Worm (Caenorhabditis elegans) whole organism, L3 larva: ENCODE results near the gene C38C3.6.

Source experiments
- R02D3.7 ChIP-seq: fragments of 150-350 bp; optimal IDR thresholded peaks from 2 replicates; lab custom pipeline; 2014; ENCODE audit warnings: missing biosample characterization, missing genetic modification characterization
- ZK546.5 ChIP-seq: sonication (generic microtip); optimal IDR thresholded peaks from 2 replicates; lab custom pipeline; 2017; ENCODE audit warnings: missing biosample characterization, missing genetic modification characterization
- ama-1 ChIP-seq: fragments of 150-350 bp; optimal IDR thresholded peaks from 2 replicates; lab custom pipeline; 2018
- ceh-28 ChIP-seq: fragments of 150-350 bp; optimal IDR thresholded peaks from 2 replicates; lab custom pipeline; 2014; ENCODE audit warnings: missing biosample characterization, missing genetic modification reagents, missing genetic modification characterization
- ceh-82 ChIP-seq: fragments of 150-350 bp; optimal IDR thresholded peaks from 2 replicates; lab custom pipeline; 2014; ENCODE audit warnings: missing biosample characterization, missing genetic modification characterization
- ceh-9 ChIP-seq: sonication (generic microtip); optimal IDR thresholded peaks from 2 replicates; lab custom pipeline; 2018; ENCODE audit warnings: missing biosample characterization, missing genetic modification characterization
- daf-12 ChIP-seq: fragments of 150-350 bp; optimal IDR thresholded peaks from 2 replicates; lab custom pipeline; 2014; ENCODE audit warnings: missing biosample characterization, missing genetic modification reagents, missing genetic modification characterization
- egl-5 ChIP-seq: fragments of 150-350 bp; optimal IDR thresholded peaks from 2 replicates; lab custom pipeline; 2017; ENCODE audit warnings: missing biosample characterization, missing genetic modification reagents, missing genetic modification characterization, inconsistent platforms
- elt-1 ChIP-seq: fragments of 150-350 bp; optimal IDR thresholded peaks from 2 replicates; lab custom pipeline; 2014; ENCODE audit warnings: missing biosample characterization, missing genetic modification characterization
- elt-2 ChIP-seq: sonication (generic microtip); optimal IDR thresholded peaks from 2 replicates; lab custom pipeline; 2016; ENCODE audit warnings: missing genetic modification reagents, mild to moderate bottlenecking, missing genetic modification characterization, missing compliant biosample characterization
- elt-3 ChIP-seq, 3 experiments: fragments of 150-350 bp in 1 of 3; sonication (generic microtip) in 2 of 3; optimal IDR thresholded peaks; 2 replicates in 2 of 3; 4 replicates in 1 of 3; lab custom pipeline; 2014 to 2017; ENCODE audit warnings: missing biosample characterization in 3 of 3, missing genetic modification characterization in 3 of 3
- fkh-2 ChIP-seq: fragments of 150-350 bp; optimal IDR thresholded peaks from 2 replicates; lab custom pipeline; 2014; ENCODE audit warnings: missing biosample characterization, missing genetic modification reagents, missing genetic modification characterization
- fos-1 ChIP-seq: fragments of 150-350 bp; optimal IDR thresholded peaks from 2 replicates; lab custom pipeline; 2014; ENCODE audit warnings: missing biosample characterization, missing genetic modification characterization
- hmg-11 ChIP-seq: sonication (generic microtip); optimal IDR thresholded peaks from 2 replicates; lab custom pipeline; 2016; ENCODE audit warnings: missing genetic modification characterization, missing compliant biosample characterization
- jun-1 ChIP-seq: fragments of 150-350 bp; optimal IDR thresholded peaks from 2 replicates; lab custom pipeline; 2014; ENCODE audit warnings: missing biosample characterization, missing genetic modification reagents, missing genetic modification characterization
- lin-15B ChIP-seq: fragments of 150-350 bp; optimal IDR thresholded peaks from 2 replicates; lab custom pipeline; 2014; ENCODE audit warnings: missing biosample characterization, missing genetic modification characterization
- lin-39 ChIP-seq: fragments of 150-350 bp; optimal IDR thresholded peaks from 2 replicates; lab custom pipeline; 2018; ENCODE audit warnings: missing biosample characterization, missing genetic modification reagents, missing genetic modification characterization
- lsy-12 ChIP-seq: sonication (generic microtip); optimal IDR thresholded peaks from 2 replicates; lab custom pipeline; 2016; ENCODE audit warnings: mild to moderate bottlenecking, missing genetic modification characterization, missing compliant biosample characterization
- mml-1 ChIP-seq: fragments of 150-350 bp; sonication (generic microtip); optimal IDR thresholded peaks from 3 replicates; lab custom pipeline; 2014; ENCODE audit warnings: missing biosample characterization, missing genetic modification characterization
- nfya-1 ChIP-seq: sonication (generic microtip); optimal IDR thresholded peaks from 2 replicates; lab custom pipeline; 2017; ENCODE audit warnings: missing genetic modification characterization, mild to moderate bottlenecking, missing compliant biosample characterization, antibody characterized with exemption, moderate library complexity; ENCODE audit not compliant: insufficient read depth
- nhr-12 ChIP-seq: fragments of 150-350 bp; optimal IDR thresholded peaks from 2 replicates; lab custom pipeline; 2014; ENCODE audit warnings: missing biosample characterization, missing genetic modification characterization
- nhr-25 ChIP-seq: sonication (generic microtip); optimal IDR thresholded peaks from 2 replicates; lab custom pipeline; 2017; ENCODE audit warnings: missing biosample characterization, missing genetic modification characterization
- nhr-28 ChIP-seq: fragments of 150-350 bp; optimal IDR thresholded peaks from 2 replicates; lab custom pipeline; 2014; ENCODE audit warnings: missing biosample characterization, missing genetic modification characterization
- nhr-43 ChIP-seq: sonication (generic microtip); optimal IDR thresholded peaks from 2 replicates; lab custom pipeline; 2016; ENCODE audit warnings: mild to moderate bottlenecking, missing genetic modification characterization, missing compliant biosample characterization; ENCODE audit not compliant: poor library complexity, severe bottlenecking
- nhr-67 ChIP-seq: fragments of 150-350 bp; optimal IDR thresholded peaks from 2 replicates; lab custom pipeline; 2014; ENCODE audit warnings: missing biosample characterization, missing genetic modification characterization
- nhr-77 ChIP-seq: fragments of 150-350 bp; optimal IDR thresholded peaks from 2 replicates; lab custom pipeline; 2014; ENCODE audit warnings: missing biosample characterization, missing genetic modification characterization
- pha-4 ChIP-seq: fragments of 150-350 bp; optimal IDR thresholded peaks from 2 replicates; lab custom pipeline; 2014; ENCODE audit warnings: missing biosample characterization, missing genetic modification reagents, missing genetic modification characterization
- pqm-1 ChIP-seq: fragments of 150-350 bp; optimal IDR thresholded peaks from 2 replicates; lab custom pipeline; 2017; ENCODE audit warnings: missing biosample characterization, missing genetic modification characterization, inconsistent platforms
- sea-2 ChIP-seq: fragments of 150-350 bp; sonication (generic microtip); optimal IDR thresholded peaks from 4 replicates; lab custom pipeline; 2014; ENCODE audit warnings: missing biosample characterization, missing genetic modification reagents, missing genetic modification characterization
- skn-1 ChIP-seq: fragments of 150-350 bp; optimal IDR thresholded peaks from 2 replicates; lab custom pipeline; 2014; ENCODE audit warnings: missing biosample characterization, missing genetic modification characterization
- snpc-4 ChIP-seq: fragments of 150-350 bp; optimal IDR thresholded peaks from 2 replicates; lab custom pipeline; 2014; ENCODE audit warnings: missing biosample characterization, missing genetic modification characterization
- tbx-2 ChIP-seq: sonication (generic microtip); optimal IDR thresholded peaks from 2 replicates; lab custom pipeline; 2016; ENCODE audit warnings: mild to moderate bottlenecking, missing genetic modification characterization, missing compliant biosample characterization
- unc-39 ChIP-seq: sonication (generic microtip); optimal IDR thresholded peaks from 4 replicates; lab custom pipeline; 2017; ENCODE audit warnings: missing biosample characterization, missing genetic modification characterization
- unc-62 ChIP-seq: fragments of 150-350 bp; sonication (generic microtip); optimal IDR thresholded peaks from 4 replicates; lab custom pipeline; 2014; ENCODE audit warnings: missing biosample characterization, missing genetic modification reagents, missing genetic modification characterization
- zag-1 ChIP-seq: fragments of 150-350 bp; optimal IDR thresholded peaks from 2 replicates; lab custom pipeline; 2014; ENCODE audit warnings: missing biosample characterization, missing genetic modification characterization
- ztf-11 ChIP-seq: fragments of 150-350 bp; optimal IDR thresholded peaks from 2 replicates; lab custom pipeline; 2014; ENCODE audit warnings: missing biosample characterization, missing genetic modification characterization
- ztf-4 ChIP-seq: fragments of 150-350 bp; optimal IDR thresholded peaks from 2 replicates; lab custom pipeline; 2014; ENCODE audit warnings: missing biosample characterization, missing genetic modification characterization

C38C3.6 gene

DNA sequence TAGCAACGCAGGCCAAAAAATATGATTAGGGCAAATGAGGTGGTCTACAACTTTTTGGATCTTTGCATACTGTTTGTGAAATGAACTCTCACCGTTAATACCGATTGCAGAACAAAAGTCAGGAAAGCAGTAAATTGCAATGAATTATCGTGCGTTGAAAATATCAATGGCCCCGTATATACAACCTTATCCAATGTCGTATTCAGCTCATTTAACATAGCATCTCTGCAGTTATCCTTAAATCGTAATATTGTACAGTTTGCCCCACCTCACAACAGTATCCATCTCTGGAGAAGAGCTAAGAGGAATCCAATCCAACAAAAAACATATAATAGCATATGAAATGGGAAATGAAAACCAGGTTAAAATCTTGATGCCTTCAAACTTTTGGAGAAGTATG, 41.0 kb upstream of the C38C3.6 start:
- TF ChIP-seq unc-62 (GFP tag; lab: Kevin White, UChicago) (no peak), skn-1 (tag; lab: Kevin White, UChicago) (no peak), mml-1 (no peak), nfya-1 (tag; lab: Kevin White, UChicago) (no peak), ztf-11 (tag; lab: Kevin White, UChicago) (no peak), lin-39 (tag; lab: Kevin White, UChicago) (no peak), nhr-12 (tag; lab: Kevin White, UChicago) (no peak), elt-1 (tag; lab: Kevin White, UChicago) (no peak), hmg-11 (no peak), nhr-25 (tag; lab: Kevin White, UChicago) (no peak), jun-1 (tag; lab: Kevin White, UChicago) (no peak), nhr-67 (tag; lab: Kevin White, UChicago) (no peak), ztf-4 (tag; lab: Kevin White, UChicago) (no peak), elt-2 (tag; lab: Kevin White, UChicago) (no peak), nhr-28 (tag; lab: Kevin White, UChicago) (no peak), zag-1 (no peak), ceh-9 (tag; lab: Kevin White, UChicago) (no peak), ZK546.5 (tag; lab: Kevin White, UChicago) (no peak)

- TF ChIP-seq nhr-43 (tag; lab: Kevin White, UChicago) (no peak), skn-1 (tag; lab: Kevin White, UChicago) (no peak), lin-15B (no peak), tbx-2 (tag; lab: Kevin White, UChicago) (no peak), pqm-1 (tag; lab: Kevin White, UChicago) (no peak), nhr-67 (tag; lab: Kevin White, UChicago) (no peak), ceh-9 (tag; lab: Kevin White, UChicago) (no peak), ama-1 (lab: Kevin White, UChicago) (no peak), elt-1 (tag; lab: Kevin White, UChicago) (no peak), lsy-12 (tag; lab: Kevin White, UChicago) (no peak), unc-39 (tag; lab: Kevin White, UChicago) (no peak), daf-12 (tag; lab: Kevin White, UChicago) (no peak), ceh-82 (tag; lab: Kevin White, UChicago) (no peak), fos-1 (no peak), nhr-77 (no peak), egl-5 (tag; lab: Kevin White, UChicago) (no peak), mml-1 (no peak), pha-4 (tag; lab: Kevin White, UChicago) (no peak), ztf-4 (tag; lab: Kevin White, UChicago) (no peak), elt-3 (tag; optimal IDR thresholded peaks at IDR 0.05; lab: Kevin White, UChicago) (no peak)
- TF ChIP-seq, all 47 proteins: peak for 0
Measured at ce11 chrV:1531159-1531558, 39.7 kb upstream of the C38C3.6 start, which contains the start of gene K02H11.4. Gene K02H11.4, minus strand, starts transcription at chrV:1531259.

DNA sequence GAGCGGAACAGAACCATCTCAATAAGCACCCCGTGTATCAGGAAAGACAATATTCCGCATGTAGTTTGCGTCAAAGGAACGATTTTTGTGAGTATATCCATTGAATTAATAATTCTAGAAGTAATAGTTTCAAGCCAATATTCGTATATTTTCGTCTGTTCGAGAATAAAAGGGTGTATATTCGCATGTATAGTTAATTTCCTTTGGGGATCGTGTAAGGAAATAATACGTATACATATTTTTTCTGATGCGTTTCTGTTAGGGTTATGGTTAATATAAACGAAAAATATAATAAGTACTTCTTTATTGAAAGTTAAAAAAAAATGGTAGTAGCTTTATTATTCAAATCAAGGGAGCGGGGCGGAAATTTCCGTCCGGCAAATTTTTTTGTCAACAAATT, 36.6 kb upstream of the C38C3.6 start, which contains the start of gene str-236:
Gene str-236, minus strand, starts transcription at position 101 of the 400 bp plus-strand sequence.
- TF ChIP-seq snpc-4 (tag; lab: Kevin White, UChicago) (no peak), nfya-1 (tag; lab: Kevin White, UChicago) (no peak), elt-2 (tag; lab: Kevin White, UChicago) (no peak)

DNA sequence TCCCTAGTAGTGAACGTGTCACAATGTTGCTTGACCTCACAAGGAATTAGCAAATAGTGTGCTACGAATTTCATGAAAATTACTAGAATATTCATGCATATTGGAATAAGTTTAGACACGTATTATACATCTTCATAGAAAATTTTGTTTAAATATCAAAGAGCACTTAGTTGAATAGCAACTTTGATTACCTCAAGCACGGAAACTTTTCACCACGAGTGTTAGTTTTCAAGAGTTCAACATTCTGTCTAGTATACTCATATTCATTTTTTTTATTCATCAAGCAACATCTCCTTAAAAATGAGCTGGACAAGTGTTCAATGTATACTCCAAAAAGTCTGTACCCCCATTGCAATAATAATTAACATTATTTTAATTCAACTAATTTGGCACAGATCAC, 31.1 kb upstream of the C38C3.6 start, which contains the start of gene str-243:
Gene str-243, plus strand, starts transcription at position 301 of the 400 bp plus-strand sequence.
- TF ChIP-seq fkh-2 (tag; lab: Kevin White, UChicago) (no peak), nhr-43 (tag; lab: Kevin White, UChicago) (no peak), tbx-2 (tag; lab: Kevin White, UChicago) (no peak), mml-1 (no peak), nhr-25 (tag; lab: Kevin White, UChicago) (no peak), ama-1 (lab: Kevin White, UChicago) (no peak), ZK546.5 (tag; lab: Kevin White, UChicago) (no peak), fos-1 (no peak), sea-2 (GFP tag; lab: Kevin White, UChicago) (no peak), daf-12 (tag; lab: Kevin White, UChicago) (no peak), skn-1 (tag; lab: Kevin White, UChicago) (no peak), ceh-28 (tag; lab: Kevin White, UChicago) (no peak), elt-2 (tag; lab: Kevin White, UChicago) (no peak), R02D3.7 (no peak)
